Fruit fly (Drosophila melanogaster) whole organism, embryonic: ENCODE results near the gene Idi.
A peak's percentile ranks its signal among the peaks of the same experiment; 100 is the strongest.

Source experiments
- ATbp ChIP-seq: fragments of 200-800 bp; sonication (Bioruptor generic); optimal IDR thresholded peaks from 2 replicates; lab custom pipeline; 2017; ENCODE audit warnings: missing biosample characterization, mild to moderate bottlenecking, missing genetic modification characterization, missing genetic modification reagents
- CG10959 ChIP-seq: fragments of 200-800 bp; sonication (Bioruptor generic); IDR thresholded peaks from 2 replicates; pipeline ENCODE4 v1.3.6; 2022; ENCODE audit warnings: missing biosample characterization, missing genetic modification characterization
- CG11247 ChIP-seq: fragments of 200-800 bp; sonication (Bioruptor generic); IDR thresholded peaks from 2 replicates; pipeline ENCODE4 v1.3.6; 2022; ENCODE audit warnings: missing biosample characterization, missing genetic modification characterization
- CG11695 ChIP-seq: fragments of 200-800 bp; sonication (Bioruptor generic); IDR thresholded peaks from 3 replicates; pipeline ENCODE4 v1.3.6; 2022; ENCODE audit warnings: missing biosample characterization, missing genetic modification characterization
- CG12236 ChIP-seq: fragments of 200-800 bp; sonication (Bioruptor generic); optimal IDR thresholded peaks from 2 replicates; lab custom pipeline; 2016; ENCODE audit warnings: missing biosample characterization, missing genetic modification characterization
- CG14050 ChIP-seq: fragments of 200-800 bp; sonication (Bioruptor generic); IDR thresholded peaks from 3 replicates; pipeline ENCODE4 v1.3.6; 2022; ENCODE audit warnings: missing biosample characterization, missing genetic modification characterization
- CG16813 ChIP-seq: fragments of 200-800 bp; sonication (Bioruptor generic); IDR thresholded peaks from 3 replicates; pipeline ENCODE4 v1.3.6; 2022; ENCODE audit warnings: missing biosample characterization, missing genetic modification characterization; ENCODE audit not compliant: partially characterized antibody
- CG2712 ChIP-seq: fragments of 200-800 bp; optimal IDR thresholded peaks from 3 replicates; lab custom pipeline; 2019; ENCODE audit warnings: missing biosample characterization, mild to moderate bottlenecking, missing genetic modification characterization, moderate library complexity
- CG31388 ChIP-seq: fragments of 200-800 bp; sonication (Bioruptor generic); optimal IDR thresholded peaks from 2 replicates; lab custom pipeline; 2016; ENCODE audit warnings: missing biosample characterization, missing genetic modification characterization
- CG3163 ChIP-seq: fragments of 200-800 bp; sonication (Bioruptor generic); optimal IDR thresholded peaks from 3 replicates; lab custom pipeline; 2016; ENCODE audit warnings: missing biosample characterization, missing genetic modification characterization
- CG3281 ChIP-seq: fragments of 200-800 bp; sonication (Bioruptor generic); optimal IDR thresholded peaks from 3 replicates; lab custom pipeline; 2017; ENCODE audit warnings: missing biosample characterization, mild to moderate bottlenecking, missing genetic modification characterization
- CG3847 ChIP-seq: fragments of 200-800 bp; sonication (Bioruptor generic); IDR thresholded peaks from 2 replicates; pipeline ENCODE4 v1.3.6; 2022; ENCODE audit warnings: missing biosample characterization, missing genetic modification characterization
- CG5245 ChIP-seq: fragments of 200-800 bp; sonication (Bioruptor generic); optimal IDR thresholded peaks from 3 replicates; lab custom pipeline; 2016; ENCODE audit warnings: missing biosample characterization, missing genetic modification characterization
- CG7271 ChIP-seq: fragments of 200-800 bp; sonication (Bioruptor generic); optimal IDR thresholded peaks from 2 replicates; lab custom pipeline; 2018; ENCODE audit warnings: missing biosample characterization, mild to moderate bottlenecking, missing genetic modification characterization, moderate library complexity
- CG7745 ChIP-seq: fragments of 200-800 bp; sonication (Bioruptor generic); optimal IDR thresholded peaks from 2 replicates; lab custom pipeline; 2018; ENCODE audit warnings: missing biosample characterization, mild to moderate bottlenecking, missing genetic modification characterization, moderate library complexity
- CG7963 ChIP-seq: fragments of 200-800 bp; sonication (Bioruptor generic); IDR thresholded peaks from 3 replicates; pipeline ENCODE4 v1.3.6; 2022; ENCODE audit warnings: missing biosample characterization, missing genetic modification characterization; ENCODE audit not compliant: partially characterized antibody
- D19B ChIP-seq: fragments of 200-800 bp; sonication (Bioruptor generic); optimal IDR thresholded peaks from 2 replicates; lab custom pipeline; 2017; ENCODE audit warnings: missing biosample characterization, mild to moderate bottlenecking, missing genetic modification characterization
- Dref ChIP-seq: fragments of 200-800 bp; sonication (Bioruptor generic); IDR thresholded peaks from 2 replicates; pipeline ENCODE4 v1.3.6; 2022; ENCODE audit warnings: missing biosample characterization, missing genetic modification characterization
- Fer2 ChIP-seq: fragments of 200-800 bp; sonication (Bioruptor generic); optimal IDR thresholded peaks from 2 replicates; lab custom pipeline; 2018; ENCODE audit warnings: missing biosample characterization, mild to moderate bottlenecking, missing genetic modification characterization, moderate library complexity
- GATAe ChIP-seq: fragments of 200-800 bp; sonication (Bioruptor generic); conservative IDR thresholded peaks from 2 replicates; pipeline ENCODE4 v1.3.6; 2022; ENCODE audit warnings: missing biosample characterization, missing genetic modification characterization
- HLHmδ ChIP-seq: fragments of 200-800 bp; sonication (Bioruptor generic); optimal IDR thresholded peaks from 2 replicates; lab custom pipeline; 2018; ENCODE audit warnings: missing biosample characterization, mild to moderate bottlenecking, missing genetic modification characterization, moderate library complexity
- Hand ChIP-seq: fragments of 200-800 bp; sonication (Bioruptor generic); optimal IDR thresholded peaks from 2 replicates; lab custom pipeline; 2017; ENCODE audit warnings: mild to moderate bottlenecking, missing biosample characterization, missing genetic modification reagents, missing genetic modification characterization
- Hey ChIP-seq: fragments of 200-800 bp; sonication (Bioruptor generic); optimal IDR thresholded peaks from 3 replicates; lab custom pipeline; 2018; ENCODE audit warnings: missing biosample characterization, mild to moderate bottlenecking, missing genetic modification characterization
- Hr39 ChIP-seq: fragments of >200 bp; optimal IDR thresholded peaks from 2 replicates; lab custom pipeline; 2017
- Hr78 ChIP-seq, 2 experiments: fragments of 200-800 bp in 1 of 2; fragments of >200 bp in 1 of 2; sonication (Bioruptor generic) in 1 of 2; optimal IDR thresholded peaks; 2 replicates each; lab custom pipeline; 2017 to 2019; ENCODE audit warnings: missing biosample characterization in 2 of 2, missing genetic modification characterization in 2 of 2, mild to moderate bottlenecking in 1 of 2, moderate library complexity in 1 of 2
- Lpt ChIP-seq: fragments of >200 bp; optimal IDR thresholded peaks from 2 replicates; lab custom pipeline; 2018; ENCODE audit warnings: missing biosample characterization, missing genetic modification characterization
- MESR4 ChIP-seq: fragments of 200-800 bp; sonication (Bioruptor generic); optimal IDR thresholded peaks from 2 replicates; lab custom pipeline; 2018; ENCODE audit warnings: missing biosample characterization, mild to moderate bottlenecking, missing genetic modification characterization, moderate library complexity
- MTF-1 ChIP-seq: fragments of 200-800 bp; sonication (Bioruptor generic); optimal IDR thresholded peaks from 2 replicates; lab custom pipeline; 2018; ENCODE audit warnings: missing biosample characterization, mild to moderate bottlenecking, missing genetic modification characterization, borderline replicate concordance
- Neu2 ChIP-seq: fragments of 200-800 bp; sonication (Bioruptor generic); optimal IDR thresholded peaks from 3 replicates; lab custom pipeline; 2016; ENCODE audit warnings: missing biosample characterization, missing genetic modification characterization, borderline replicate concordance
- Scr ChIP-seq: fragments of 200-800 bp; sonication (Bioruptor generic); IDR thresholded peaks from 2 replicates; pipeline ENCODE4 v1.3.6; 2022; ENCODE audit warnings: missing biosample characterization, missing genetic modification characterization; ENCODE audit not compliant: partially characterized antibody
- Side ChIP-seq: fragments of 200-800 bp; sonication (Bioruptor generic); optimal IDR thresholded peaks from 2 replicates; lab custom pipeline; 2016; ENCODE audit warnings: missing biosample characterization, missing genetic modification characterization
- Sin3A ChIP-seq: fragments of >200 bp; optimal IDR thresholded peaks from 2 replicates; lab custom pipeline; 2018
- Ssrp ChIP-seq: fragments of 200-800 bp; sonication (Bioruptor generic); optimal IDR thresholded peaks from 2 replicates; lab custom pipeline; 2018; ENCODE audit warnings: missing biosample characterization, mild to moderate bottlenecking, missing genetic modification characterization, moderate library complexity
- Xrp1 ChIP-seq: fragments of 200-800 bp; sonication (Bioruptor generic); IDR thresholded peaks from 2 replicates; pipeline ENCODE4 v1.3.6; 2022; ENCODE audit warnings: missing biosample characterization, missing genetic modification characterization
- aop ChIP-seq: fragments of 200-800 bp; sonication (Bioruptor generic); IDR thresholded peaks from 2 replicates; pipeline ENCODE4 v1.3.6; 2022; ENCODE audit warnings: missing biosample characterization, missing genetic modification characterization
- ap ChIP-seq: fragments of 200-800 bp; sonication (Bioruptor generic); IDR thresholded peaks from 2 replicates; pipeline ENCODE4 v1.3.6; 2022; ENCODE audit warnings: missing biosample characterization, missing genetic modification characterization
- cas ChIP-seq: fragments of 200-800 bp; sonication (Bioruptor generic); IDR thresholded peaks from 2 replicates; pipeline ENCODE4 v1.3.6; 2022; ENCODE audit warnings: missing biosample characterization, missing genetic modification characterization
- dmrt99B ChIP-seq: fragments of 200-800 bp; sonication (Bioruptor generic); optimal IDR thresholded peaks from 2 replicates; lab custom pipeline; 2018; ENCODE audit warnings: missing biosample characterization, mild to moderate bottlenecking, missing genetic modification characterization, moderate library complexity
- emc ChIP-seq: fragments of 200-800 bp; sonication (Bioruptor generic); optimal IDR thresholded peaks from 2 replicates; lab custom pipeline; 2016; ENCODE audit warnings: missing biosample characterization, missing genetic modification characterization
- fd102C ChIP-seq: fragments of 200-800 bp; sonication (Bioruptor generic); optimal IDR thresholded peaks from 2 replicates; lab custom pipeline; 2018; ENCODE audit warnings: missing biosample characterization, mild to moderate bottlenecking, missing genetic modification characterization, moderate library complexity
- gce ChIP-seq: fragments of 200-800 bp; sonication (Bioruptor generic); IDR thresholded peaks from 3 replicates; pipeline ENCODE4 v1.3.6; 2022; ENCODE audit warnings: missing biosample characterization, missing genetic modification characterization
- insv ChIP-seq, 2 experiments: fragments of 200-800 bp; sonication (Bioruptor generic); optimal IDR thresholded peaks; 3 replicates each; lab custom pipeline; 2016 to 2018; ENCODE audit warnings: missing biosample characterization in 2 of 2, missing genetic modification characterization in 2 of 2
- knrl ChIP-seq: fragments of 200-800 bp; sonication (Bioruptor generic); IDR thresholded peaks from 3 replicates; pipeline ENCODE4 v1.3.6; 2022; ENCODE audit warnings: missing biosample characterization, missing genetic modification characterization; ENCODE audit not compliant: partially characterized antibody
- pfk ChIP-seq: fragments of 200-800 bp; sonication (Bioruptor generic); optimal IDR thresholded peaks from 2 replicates; lab custom pipeline; 2018; ENCODE audit warnings: missing biosample characterization, mild to moderate bottlenecking, missing genetic modification characterization, moderate library complexity
- pho ChIP-seq: fragments of 200-800 bp; sonication (Bioruptor generic); optimal IDR thresholded peaks from 2 replicates; lab custom pipeline; 2016; ENCODE audit warnings: missing biosample characterization, missing genetic modification characterization
- repo ChIP-seq: fragments of 200-800 bp; sonication (Bioruptor generic); optimal IDR thresholded peaks from 2 replicates; lab custom pipeline; 2016; ENCODE audit warnings: missing biosample characterization, missing genetic modification characterization
- seq ChIP-seq: fragments of 200-800 bp; sonication (Bioruptor generic); IDR thresholded peaks from 2 replicates; pipeline ENCODE4 v1.3.6; 2022; ENCODE audit warnings: missing biosample characterization, missing genetic modification characterization
- sr ChIP-seq: fragments of 200-800 bp; sonication (Bioruptor generic); IDR thresholded peaks from 3 replicates; pipeline ENCODE4 v1.3.6; 2022; ENCODE audit warnings: missing biosample characterization, missing genetic modification characterization
- tll ChIP-seq, 2 experiments: fragments of 200-800 bp in 1 of 2; fragments of >200 bp in 1 of 2; sonication (Bioruptor generic) in 1 of 2; optimal IDR thresholded peaks; 2 replicates each; lab custom pipeline; 2017 to 2019; ENCODE audit warnings: missing biosample characterization in 2 of 2, missing genetic modification characterization in 2 of 2, mild to moderate bottlenecking in 1 of 2, moderate library complexity in 1 of 2
- wor ChIP-seq: fragments of 200-800 bp; sonication (Bioruptor generic); IDR thresholded peaks from 2 replicates; pipeline ENCODE4 v1.3.6; 2022; ENCODE audit warnings: missing biosample characterization, missing genetic modification characterization

Idi gene

dm6 chr3R:21223453-21224057, 46.4 kb upstream of the Idi start, which contains the start of the genes CG3337 and Nelf-A (continued):
- peak; percentile 27 for TF ChIP-seq pfk
- no peak for TF ChIP-seq tll (GFP tag; optimal IDR thresholded peaks at IDR 0.05; lab: Kevin White, UChicago)
- TF ChIP-seq insv (GFP tag; optimal IDR thresholded peaks at IDR 0.05; lab: Kevin White, UChicago) = peak in 1 of 2 experiments; percentile 58
- TF ChIP-seq Ssrp (tag; lab: Kevin White, UChicago) = no peak
- peak; percentile 78 for TF ChIP-seq Scr (GFP tag; lab: Robert Waterston, UW)
- TF ChIP-seq dmrt99B (tag; lab: Kevin White, UChicago) = no peak
- TF ChIP-seq CG12236 (GFP tag; lab: Kevin White, UChicago) = peak; percentile 8
- TF ChIP-seq knrl (GFP tag; lab: Robert Waterston, UW) = peak; percentile 83
- no peak for TF ChIP-seq gce (GFP tag; lab: Robert Waterston, UW)
- TF ChIP-seq emc = peak; percentile 52
- TF ChIP-seq repo (GFP tag; lab: Kevin White, UChicago) = peak; percentile 72
- no peak for TF ChIP-seq Hand (GFP tag; lab: Kevin White, UChicago)
- TF ChIP-seq sr (GFP tag; lab: Robert Waterston, UW) = no peak
- no peak for TF ChIP-seq Fer2 (tag; lab: Kevin White, UChicago)
- no peak for TF ChIP-seq fd102C (GFP tag; lab: Kevin White, UChicago)
- peak; percentile 55 for TF ChIP-seq CG5245
- TF ChIP-seq MTF-1 = peak; percentile 67
- TF ChIP-seq Xrp1 (GFP tag; lab: Robert Waterston, UW) = peak; percentile 67
- 0 out of 2 replicates have a peak, but pooled peaks have one; percentile 24 for TF ChIP-seq GATAe (GFP tag; lab: Robert Waterston, UW)
- no peak for TF ChIP-seq CG11695 (GFP tag; lab: Robert Waterston, UW)
- TF ChIP-seq CG7963 (GFP tag; lab: Robert Waterston, UW) = peak; percentile 76
- peak; percentile 67 for TF ChIP-seq HLHmδ
- TF ChIP-seq CG3847 (GFP tag; lab: Robert Waterston, UW) = peak; percentile 93
- TF ChIP-seq CG7271 (tag; lab: Kevin White, UChicago) = peak; percentile 40
- TF ChIP-seq Sin3A (lab: Kevin White, UChicago) = peak; percentile 66
- no peak for TF ChIP-seq seq (GFP tag; lab: Robert Waterston, UW)
- TF ChIP-seq ATbp (GFP tag; lab: Kevin White, UChicago) = no peak
- peak; percentile 57 for TF ChIP-seq CG2712 (tag; lab: Kevin White, UChicago)
- TF ChIP-seq CG3281 (GFP tag; lab: Kevin White, UChicago) = peak; percentile 51
- TF ChIP-seq Hr78 (GFP tag; optimal IDR thresholded peaks at IDR 0.05; lab: Kevin White, UChicago) = no peak
- TF ChIP-seq CG16813 = peak; percentile 83
- peak; percentile 95 for TF ChIP-seq MESR4
- peak; percentile 85 for TF ChIP-seq CG11247 (GFP tag; lab: Robert Waterston, UW)
- no peak for TF ChIP-seq wor
- no peak for TF ChIP-seq CG31388 (GFP tag; lab: Kevin White, UChicago)
- TF ChIP-seq aop = no peak
- TF ChIP-seq CG14050 (GFP tag; lab: Robert Waterston, UW) = peak; percentile 34; the same call in 1 of the 3 replicates
- TF ChIP-seq CG7745 = no peak
- no peak for TF ChIP-seq ap (GFP tag; lab: Robert Waterston, UW)
- TF ChIP-seq pho (GFP tag; lab: Kevin White, UChicago) = peak; percentile 84
- peak; percentile 73 for TF ChIP-seq CG3163
- no peak for TF ChIP-seq Hey
- TF ChIP-seq cas (GFP tag; lab: Robert Waterston, UW) = peak; percentile 56; the same call in 1 of the 2 replicates
- TF ChIP-seq Side (GFP tag; lab: Kevin White, UChicago) = peak; percentile 56
- peak; percentile 98 for TF ChIP-seq Dref (GFP tag; lab: Robert Waterston, UW)
- TF ChIP-seq Lpt (GFP tag; lab: Kevin White, UChicago) = no peak
- no peak for TF ChIP-seq D19B (GFP tag; lab: Kevin White, UChicago)
- TF ChIP-seq Hr39 (lab: Kevin White, UChicago) = no peak
- peak; percentile 22 for TF ChIP-seq Neu2 (GFP tag; lab: Kevin White, UChicago)
- TF ChIP-seq CG10959 (GFP tag; lab: Robert Waterston, UW) = no peak
